Worm (Caenorhabditis elegans): ENCODE measurements around the gene W02F12.8.

ce11 chrV:6685963-6686362 is 8.6 kb downstream of the W02F12.8 start:
- TF ChIP-seq snpc-4 (tag; optimal IDR thresholded peaks at IDR 0.05), result no peak
- TF ChIP-seq elt-1 (tag; optimal IDR thresholded peaks at IDR 0.05), result no peak
- TF ChIP-seq lin-15B (tag; optimal IDR thresholded peaks at IDR 0.05), result no peak
- no peak for TF ChIP-seq ceh-82 (tag; optimal IDR thresholded peaks at IDR 0.05)
- TF ChIP-seq nhr-76 (tag; optimal IDR thresholded peaks at IDR 0.05), result no peak
